Worm (Caenorhabditis elegans): ENCODE measurements around the gene kdin-1.
A peak's percentile ranks its signal among the peaks of the same experiment; 100 is the strongest.

Gene kdin-1

ce11 chrIV:11026648-11027047 lies 11.8 kb upstream of the kdin-1 start (continued):
- TF ChIP-seq madf-6 (GFP tag; IDR thresholded peaks at IDR 0.05) = no peak
- no peak for TF ChIP-seq snpc-4 (GFP tag; optimal IDR thresholded peaks at IDR 0.05)
- TF ChIP-seq snpc-4 (tag; optimal IDR thresholded peaks at IDR 0.05) = no peak
- TF ChIP-seq ets-4 (GFP tag; optimal IDR thresholded peaks at IDR 0.05) = peak; percentile 29
- no peak for TF ChIP-seq nhr-27 (tag; optimal IDR thresholded peaks at IDR 0.05)
- TF ChIP-seq F22D6.2 (tag; optimal IDR thresholded peaks at IDR 0.05) = no peak
- TF ChIP-seq snpc-1.3 (tag; optimal IDR thresholded peaks at IDR 0.05; ENCODE audit: insufficient read depth) = no peak
- no peak for TF ChIP-seq attf-5 (GFP tag; optimal IDR thresholded peaks at IDR 0.05)
- no peak for TF ChIP-seq lin-26 (GFP tag; IDR thresholded peaks at IDR 0.05)
- TF ChIP-seq K12H6.12 (tag; optimal IDR thresholded peaks at IDR 0.05) = no peak
- TF ChIP-seq him-1 (tag; optimal IDR thresholded peaks at IDR 0.05) = no peak
- TF ChIP-seq B0035.1 (tag; optimal IDR thresholded peaks at IDR 0.05) = no peak
- no peak for TF ChIP-seq tlf-1 (GFP tag; optimal IDR thresholded peaks at IDR 0.05)
- no peak for TF ChIP-seq xnd-1 (tag; optimal IDR thresholded peaks at IDR 0.05)
- no peak for TF ChIP-seq ceh-100 (GFP tag; IDR thresholded peaks at IDR 0.05)
- TF ChIP-seq B0261.1 (tag; optimal IDR thresholded peaks at IDR 0.05) = no peak
- no peak for TF ChIP-seq ceh-91 (GFP tag; IDR thresholded peaks at IDR 0.05)
- no peak for TF ChIP-seq tbp1 (GFP tag; optimal IDR thresholded peaks at IDR 0.05)
- peak; percentile 74 for TF ChIP-seq nfyb-1 (GFP tag; IDR thresholded peaks at IDR 0.05)
- TF ChIP-seq egl-44 (GFP tag; IDR thresholded peaks at IDR 0.05) = no peak
- no peak for TF ChIP-seq F55B11.4 (tag; optimal IDR thresholded peaks at IDR 0.05; ENCODE audit: borderline replicate concordance, insufficient read depth)
- TF ChIP-seq ztf-3 (GFP tag; optimal IDR thresholded peaks at IDR 0.05) = no peak
- no peak for TF ChIP-seq B0336.3 (GFP tag; IDR thresholded peaks at IDR 0.05)

DNA sequence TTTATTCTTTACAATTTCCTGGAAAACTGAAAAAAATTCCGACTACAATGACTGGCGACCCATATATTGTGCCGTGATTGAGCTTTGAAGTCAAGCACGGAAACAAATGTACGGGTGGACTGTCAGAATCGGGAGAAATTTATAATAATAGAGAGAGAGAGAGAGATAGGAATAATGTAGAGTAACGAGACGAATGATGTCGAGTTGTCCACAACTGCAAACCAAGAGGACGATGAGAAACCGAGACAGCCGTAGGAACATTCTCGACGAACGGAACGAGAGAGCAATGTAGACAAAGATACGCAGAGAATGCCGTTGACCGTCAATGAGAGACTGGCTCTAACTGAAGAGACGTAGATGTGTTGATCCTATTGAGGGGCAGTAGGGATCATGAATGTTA lies 10.9 kb upstream of the kdin-1 start:
- TF ChIP-seq ztf-6 (GFP tag; IDR thresholded peaks at IDR 0.05) (no peak), dpff-1 (tag; optimal IDR thresholded peaks at IDR 0.05) (no peak), ztf-22 (GFP tag; optimal IDR thresholded peaks at IDR 0.05) (peak; percentile 81), nhr-179 (tag; optimal IDR thresholded peaks at IDR 0.05) (no peak), pbrm-1 (GFP tag; IDR thresholded peaks at IDR 0.05) (no peak), Y53F4B.3 (GFP tag; IDR thresholded peaks at IDR 0.05) (no peak), dox-1 (GFP tag; IDR thresholded peaks at IDR 0.05) (peak; percentile 49; the same call in 1 of the 2 replicates), nhr-120 (GFP tag; IDR thresholded peaks at IDR 0.05) (no peak), snpc-1.1 (tag; optimal IDR thresholded peaks at IDR 0.05; ENCODE audit: insufficient read depth) (no peak), egl-18 (GFP tag; IDR thresholded peaks at IDR 0.05) (no peak), somi-1 (GFP tag; optimal IDR thresholded peaks at IDR 0.05) (no peak), B0261.1 (tag; optimal IDR thresholded peaks at IDR 0.05) (no peak), let-526 (GFP tag; IDR thresholded peaks at IDR 0.05) (peak; percentile 53; the same call in 1 of the 2 replicates), attf-3 (GFP tag; conservative IDR thresholded peaks at IDR 0.05) (no peak), rcor-1 (GFP tag; IDR thresholded peaks at IDR 0.05) (no peak), D2030.7 (GFP tag; IDR thresholded peaks at IDR 0.05) (no peak), F33H1.4 (GFP tag; IDR thresholded peaks at IDR 0.05) (no peak), nfyb-1 (GFP tag; IDR thresholded peaks at IDR 0.05) (peak; percentile 58; the same call in 1 of the 2 replicates), B0035.1 (tag; optimal IDR thresholded peaks at IDR 0.05) (no peak), nhr-27 (tag; optimal IDR thresholded peaks at IDR 0.05) (no peak), Y67H2A.10 (GFP tag; conservative IDR thresholded peaks at IDR 0.05) (no peak), ccch-3 (GFP tag; optimal IDR thresholded peaks at IDR 0.05) (no peak), let-607 (tag; optimal IDR thresholded peaks at IDR 0.05) (peak; percentile 96 to 98), lag-1 (GFP tag; IDR thresholded peaks at IDR 0.05) (no peak), F55B11.4 (tag; optimal IDR thresholded peaks at IDR 0.05; ENCODE audit: borderline replicate concordance, insufficient read depth) (no peak), aptf-3 (GFP tag; IDR thresholded peaks at IDR 0.05) (no peak), gei-17 (GFP tag; optimal IDR thresholded peaks at IDR 0.05) (no peak), hrde-1 (tag; optimal IDR thresholded peaks at IDR 0.05; ENCODE audit: borderline replicate concordance) (no peak), rpc-1 (optimal IDR thresholded peaks at IDR 0.05) (peak; percentile 5), rpc-1 (tag; optimal IDR thresholded peaks at IDR 0.05) (no peak)
